Fruit fly (Drosophila melanogaster): ENCODE data around the gene CG34266.

Gene CG34266

DNA sequence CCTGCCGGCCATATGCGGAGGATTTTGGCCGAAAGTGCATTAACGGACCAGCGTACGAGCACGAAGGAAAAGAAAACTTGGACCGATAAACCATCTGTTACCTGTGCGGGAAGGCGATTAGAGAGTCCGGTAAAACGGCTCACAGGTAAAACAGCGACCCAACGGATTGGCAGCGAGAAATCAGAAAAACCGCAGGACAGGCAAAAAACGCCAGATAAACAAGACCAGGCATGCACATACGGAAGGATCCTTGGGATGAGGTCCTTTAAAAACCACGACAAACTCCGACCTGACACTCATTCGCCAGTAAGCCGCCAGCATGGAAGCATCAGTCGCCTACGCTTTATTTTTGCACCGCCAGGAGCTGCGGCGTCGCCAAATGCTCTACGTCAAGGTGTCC lies at the start of gene CG34266:
Gene CG34266, plus strand, starts transcription at position 301 of the 400 bp plus-strand sequence.
- no peak for TF ChIP-seq CG17801 (GFP tag; optimal IDR thresholded peaks at IDR 0.05; ENCODE audit: partially characterized antibody)

DNA sequence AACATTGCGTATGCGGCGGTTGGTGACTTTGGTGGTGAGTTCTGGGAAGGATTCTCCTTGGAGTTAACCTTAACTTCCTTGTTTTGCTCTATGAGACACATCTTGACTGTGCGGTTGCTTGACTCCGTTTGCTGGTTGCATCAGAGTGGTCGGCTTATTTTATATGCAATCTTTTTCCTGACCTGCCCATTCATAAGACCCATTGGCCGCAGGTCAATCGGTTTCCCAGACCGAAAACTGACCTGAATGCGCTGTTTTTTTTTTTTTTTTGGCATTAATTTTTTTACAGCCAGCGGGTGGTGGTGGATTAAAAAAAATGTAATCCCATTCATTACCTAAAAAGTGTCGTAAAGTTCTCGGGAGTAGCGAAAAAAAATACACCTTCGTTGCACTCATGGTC lies 42.9 kb upstream of the CG34266 start, which contains the start of gene CG13716:
Gene CG13716, minus strand, starts transcription at position 101 of the 400 bp plus-strand sequence.
- TF ChIP-seq CG17801 (GFP tag; optimal IDR thresholded peaks at IDR 0.05; ENCODE audit: partially characterized antibody): no peak

DNA sequence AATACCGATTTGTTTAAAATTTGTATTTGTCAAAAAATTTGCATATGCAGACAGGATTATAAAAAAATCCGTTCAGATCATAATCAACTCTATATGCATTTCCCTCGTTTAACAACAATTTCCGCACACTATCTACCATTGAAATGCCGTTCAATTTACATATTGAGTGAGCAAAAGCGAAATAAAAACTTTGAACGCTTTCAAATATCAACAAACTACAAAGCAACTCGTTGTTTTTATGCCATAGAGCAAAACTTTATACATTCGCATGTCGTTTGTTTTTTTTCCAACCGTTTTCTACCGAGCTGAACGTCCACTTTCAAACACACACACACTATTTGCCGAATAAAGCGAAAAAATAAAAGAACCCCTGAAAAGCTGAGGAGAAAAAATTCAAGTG lies 29.7 kb upstream of the CG34266 start, which contains the start of gene TTLL1B:
Gene TTLL1B, plus strand, starts transcription at position 301 of the 400 bp plus-strand sequence.
- TF ChIP-seq CG17801 (GFP tag; optimal IDR thresholded peaks at IDR 0.05; ENCODE audit: partially characterized antibody): no peak

- TF ChIP-seq CG17801 (GFP tag; optimal IDR thresholded peaks at IDR 0.05; ENCODE audit: partially characterized antibody): no peak
These were observed 10.3 kb upstream of the CG34266 start, which contains the start of gene CG32236 for dm6 chr3L:4667289-4667688. CG32236 (minus strand) TSS chr3L:4667389.

- no peak for TF ChIP-seq CG17801 (GFP tag; optimal IDR thresholded peaks at IDR 0.05; ENCODE audit: partially characterized antibody)
These were observed 1.4 kb downstream of the CG34266 start for dm6 chr3L:4679063-4679462.

DNA sequence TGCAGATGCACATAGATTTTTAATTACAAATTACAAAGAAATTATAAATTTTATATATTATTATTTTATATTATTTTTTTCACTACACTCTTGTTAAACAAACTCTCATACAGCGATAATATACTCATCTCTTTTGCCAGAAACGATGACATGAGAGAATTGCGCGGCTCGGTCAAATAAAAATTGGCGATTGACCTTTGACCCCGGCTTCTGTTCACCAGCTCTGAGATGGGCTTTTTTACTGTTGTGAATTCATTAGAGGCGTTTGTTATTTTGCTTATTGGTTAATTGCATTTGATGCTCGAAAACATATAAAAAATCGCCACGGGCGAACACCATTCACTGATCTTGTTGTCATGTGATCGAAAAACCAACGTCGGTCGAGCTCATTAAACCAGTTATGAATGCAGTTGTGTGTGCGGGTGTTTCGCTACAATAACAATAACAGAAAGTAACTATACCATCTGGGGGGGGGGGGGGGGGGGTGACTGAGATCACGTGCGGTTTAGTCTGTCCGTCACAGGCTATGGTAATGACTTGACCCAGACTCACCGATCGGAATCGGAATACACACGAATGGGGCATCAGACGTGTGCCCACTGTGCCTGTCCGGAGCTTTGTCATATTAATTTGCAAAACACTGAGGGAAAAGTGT lies 7.1 kb downstream of the CG34266 start:
- no peak for TF ChIP-seq CG17801 (GFP tag; optimal IDR thresholded peaks at IDR 0.05; ENCODE audit: partially characterized antibody)

- no peak for TF ChIP-seq CG17801 (GFP tag; optimal IDR thresholded peaks at IDR 0.05; ENCODE audit: partially characterized antibody)
These were observed 8.4 kb downstream of the CG34266 start for dm6 chr3L:4686050-4686449.

DNA sequence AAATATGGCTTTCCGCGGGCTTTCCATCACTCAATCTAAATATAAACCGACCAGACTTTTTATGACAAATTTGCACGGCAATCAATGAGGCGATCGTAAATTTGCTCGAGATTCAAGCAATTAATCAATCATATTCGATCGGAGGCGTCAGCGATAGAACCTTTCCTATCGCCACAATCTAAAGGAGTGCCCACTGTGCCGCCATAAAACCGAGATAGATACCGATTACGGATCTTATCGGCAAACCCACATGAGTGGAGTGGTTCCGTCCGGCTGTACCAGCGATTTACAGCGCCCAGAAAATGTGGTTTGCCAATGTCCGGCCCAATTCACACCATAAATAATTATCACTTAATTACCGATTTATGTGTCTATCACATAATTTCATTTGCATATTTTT lies 9.0 kb downstream of the CG34266 start:
- TF ChIP-seq CG17801 (GFP tag; optimal IDR thresholded peaks at IDR 0.05; ENCODE audit: partially characterized antibody): no peak

dm6 chr3L:4687133-4687532 lies 9.5 kb downstream of the CG34266 start, which contains the start of gene axo:
axo (minus strand) TSS chr3L:4687317.
- TF ChIP-seq CG17801 (GFP tag; optimal IDR thresholded peaks at IDR 0.05; ENCODE audit: partially characterized antibody): no peak

DNA sequence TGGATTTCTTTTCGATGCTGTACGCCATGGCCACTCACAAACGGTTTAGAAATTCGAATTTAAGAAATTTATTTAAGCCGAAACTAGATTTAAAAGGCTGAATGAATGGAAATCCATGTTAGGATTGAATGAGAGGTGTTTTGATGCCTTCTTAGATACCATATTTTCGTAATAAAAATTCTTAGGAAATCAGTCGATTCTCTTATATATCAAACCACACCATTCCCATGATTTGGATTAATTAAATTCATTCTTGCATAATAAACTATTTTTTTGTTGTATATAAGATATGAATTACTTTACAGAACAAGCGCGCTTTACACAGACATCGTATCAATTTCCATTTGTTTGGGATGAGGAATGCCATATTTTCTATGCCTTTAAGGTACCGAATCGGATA lies 11.0 kb downstream of the CG34266 start, which contains the start of gene CG7514:
Gene CG7514, minus strand, starts transcription at position 101 of the 400 bp plus-strand sequence.
- TF ChIP-seq CG17801 (GFP tag; optimal IDR thresholded peaks at IDR 0.05; ENCODE audit: partially characterized antibody): no peak

- TF ChIP-seq CG17801 (GFP tag; optimal IDR thresholded peaks at IDR 0.05; ENCODE audit: partially characterized antibody): no peak
These were observed 12.3 kb downstream of the CG34266 start, which contains the start of gene CG18418 for dm6 chr3L:4689970-4690369. CG18418 (minus strand) TSS chr3L:4690070.

DNA sequence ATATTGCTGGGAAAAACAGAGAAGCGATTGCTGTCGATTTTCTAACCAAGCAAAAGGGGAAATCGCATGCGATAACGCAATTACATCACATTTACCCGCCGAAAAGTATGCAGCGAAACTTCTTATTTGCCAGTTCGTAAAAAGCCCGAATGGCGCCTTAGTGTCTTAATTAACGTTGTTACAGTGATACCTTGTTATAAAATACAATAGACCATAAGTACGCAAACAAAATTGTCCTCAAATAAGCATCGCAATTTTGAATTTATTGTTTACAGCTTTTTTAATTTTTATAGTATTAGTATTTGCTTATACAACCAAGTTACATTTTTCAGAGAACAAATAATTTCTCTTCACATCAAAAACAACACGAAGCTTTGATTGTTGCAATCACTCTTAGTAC lies 13.1 kb downstream of the CG34266 start:
- TF ChIP-seq CG17801 (GFP tag; optimal IDR thresholded peaks at IDR 0.05; ENCODE audit: partially characterized antibody): no peak

dm6 chr3L:4691775-4692174 lies 14.1 kb downstream of the CG34266 start:
- TF ChIP-seq CG17801 (GFP tag; optimal IDR thresholded peaks at IDR 0.05; ENCODE audit: partially characterized antibody): no peak

- TF ChIP-seq CG17801 (GFP tag; optimal IDR thresholded peaks at IDR 0.05; ENCODE audit: partially characterized antibody): no peak
These were observed 14.8 kb downstream of the CG34266 start, which contains the start of gene RhoGEF64C for dm6 chr3L:4692177-4693134. RhoGEF64C (plus strand) TSS chr3L:4692783.

DNA sequence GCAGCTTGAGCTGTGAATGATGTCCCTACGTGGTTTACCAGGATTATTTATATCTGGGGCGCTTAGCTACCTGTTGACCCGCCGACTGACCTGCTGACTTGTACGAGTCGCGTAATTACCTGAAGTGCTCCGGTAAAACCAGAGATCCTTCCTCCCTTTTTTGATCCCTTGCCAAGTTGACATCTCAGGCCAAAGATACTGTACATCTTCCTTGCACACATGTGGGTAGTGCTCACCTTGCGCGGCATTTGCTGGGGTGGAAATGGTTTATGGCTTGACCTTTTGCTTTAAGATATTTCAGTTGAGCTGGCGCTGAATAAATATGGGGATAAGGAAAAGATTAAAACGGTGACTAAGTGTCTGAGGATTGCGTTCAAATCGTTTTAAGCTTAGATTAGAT lies 17.2 kb downstream of the CG34266 start, which contains the start of gene CG15876:
Gene CG15876, minus strand, starts transcription at position 23 of the 400 bp plus-strand sequence.
- no peak for TF ChIP-seq CG17801 (GFP tag; optimal IDR thresholded peaks at IDR 0.05; ENCODE audit: partially characterized antibody)

Measured in ovary, adult (tissue).